Worm (Caenorhabditis elegans): ENCODE data around the gene gly-11.

DNA sequence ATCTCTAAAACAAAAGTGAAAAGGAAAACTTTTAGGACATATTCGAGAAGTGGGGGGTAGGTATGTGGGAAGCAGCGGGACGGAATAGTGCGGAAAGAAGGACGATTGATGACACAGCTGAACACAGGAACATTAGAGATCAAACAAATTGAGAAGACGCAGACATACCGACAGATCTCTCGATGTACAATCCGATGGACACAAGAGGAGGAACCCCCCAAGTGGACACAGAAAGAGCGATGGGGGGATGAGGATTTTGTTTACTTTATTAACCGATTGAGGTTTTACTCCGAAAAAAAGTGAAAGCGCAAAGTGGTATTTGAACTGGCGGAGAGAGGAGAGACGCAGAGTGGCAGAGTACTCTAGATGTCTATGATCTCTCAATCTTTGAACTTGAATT lies 1.1 kb upstream of the gly-11 start:
- TF ChIP-seq sptf-2 (GFP tag; optimal IDR thresholded peaks at IDR 0.05) (no peak), ama-1 (optimal IDR thresholded peaks at IDR 0.05) (no peak), ama-1 (GFP tag; optimal IDR thresholded peaks at IDR 0.05) (no peak), gei-17 (GFP tag; optimal IDR thresholded peaks at IDR 0.05) (no peak)
